Fruit fly (Drosophila melanogaster): ENCODE data around the gene CG4995.

CG4995 gene

dm6 chr2L:10322176-10322575 lies at the start of gene CG4995:
Gene CG4995 (plus strand): TSS chr2L:10322476.
- TF ChIP-seq spab (GFP tag; optimal IDR thresholded peaks at IDR 0.05), result no peak
- TF ChIP-seq CG8632 (GFP tag; optimal IDR thresholded peaks at IDR 0.05), result no peak
- TF ChIP-seq Eip78C (GFP tag), result peak; percentile 61

DNA sequence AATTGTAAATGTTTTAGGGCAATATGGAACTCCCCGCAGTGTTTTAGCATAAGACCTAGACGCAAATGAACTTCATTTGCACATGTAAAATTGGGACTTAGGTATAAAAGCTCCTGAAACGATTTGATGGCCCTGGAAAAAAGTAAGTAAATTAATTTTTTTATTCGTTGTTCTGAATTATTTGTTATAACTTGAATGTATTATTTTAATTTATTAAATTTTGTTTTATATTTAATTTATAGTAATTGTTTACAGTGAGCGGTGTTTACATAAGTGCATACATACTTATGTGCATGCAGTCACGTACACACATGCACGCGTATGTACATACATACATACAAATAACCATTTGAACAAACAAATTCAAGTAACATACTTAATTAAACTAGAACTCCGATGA lies 45.8 kb upstream of the CG4995 start:
- peak; percentile 37 for TF ChIP-seq CG6854 (GFP tag; optimal IDR thresholded peaks at IDR 0.05)
- TF ChIP-seq Smox (GFP tag; optimal IDR thresholded peaks at IDR 0.05), result no peak
- peak; percentile 42 for TF ChIP-seq CG8632 (GFP tag; optimal IDR thresholded peaks at IDR 0.05)
- TF ChIP-seq Sox15 (GFP tag; optimal IDR thresholded peaks at IDR 0.05), result no peak
- no peak for TF ChIP-seq Eip93F (GFP tag; optimal IDR thresholded peaks at IDR 0.05)
- no peak for TF ChIP-seq vri (GFP tag; optimal IDR thresholded peaks at IDR 0.05)
- TF ChIP-seq CG10631 (GFP tag; optimal IDR thresholded peaks at IDR 0.05), result no peak
- TF ChIP-seq CG6163 (GFP tag; IDR thresholded peaks at IDR 0.05), result no peak
- TF ChIP-seq Sox102F (GFP tag; optimal IDR thresholded peaks at IDR 0.05), result no peak
- no peak for TF ChIP-seq Hr39 (GFP tag; optimal IDR thresholded peaks at IDR 0.05)
- TF ChIP-seq CG3919 (GFP tag; optimal IDR thresholded peaks at IDR 0.05), result no peak
- TF ChIP-seq Hr4 (GFP tag; optimal IDR thresholded peaks at IDR 0.05), result no peak
- no peak for TF ChIP-seq CG34406 (GFP tag; optimal IDR thresholded peaks at IDR 0.05)
- no peak; the same call in 1 of the 2 replicates for TF ChIP-seq Gug (GFP tag; IDR thresholded peaks at IDR 0.05)
- no peak for TF ChIP-seq Met (GFP tag; optimal IDR thresholded peaks at IDR 0.05)
- no peak for TF ChIP-seq svp (GFP tag)
- no peak for TF ChIP-seq esn (GFP tag; optimal IDR thresholded peaks at IDR 0.05)
- TF ChIP-seq topi (GFP tag; optimal IDR thresholded peaks at IDR 0.05), result no peak
- TF ChIP-seq Eip78C (GFP tag), result peak; percentile 84
- TF ChIP-seq CG6808 (GFP tag; optimal IDR thresholded peaks at IDR 0.05), result no peak
- TF ChIP-seq pdm3 (GFP tag; optimal IDR thresholded peaks at IDR 0.05), result no peak
- peak; percentile 67 for TF ChIP-seq CG3032 (tag; optimal IDR thresholded peaks at IDR 0.05)
- no peak for TF ChIP-seq CG6276 (GFP tag; optimal IDR thresholded peaks at IDR 0.05)
- TF ChIP-seq dac (GFP tag; optimal IDR thresholded peaks at IDR 0.05), result no peak
- no peak for TF ChIP-seq CG8319 (GFP tag; optimal IDR thresholded peaks at IDR 0.05)
- TF ChIP-seq eg (GFP tag; IDR thresholded peaks at IDR 0.05), result no peak; the same call in 2 of the 3 replicates
- TF ChIP-seq ss (GFP tag; optimal IDR thresholded peaks at IDR 0.05), result no peak
- peak; percentile 69 for TF ChIP-seq Ets96B (tag; optimal IDR thresholded peaks at IDR 0.05)
- peak; percentile 20 for TF ChIP-seq CG6792 (GFP tag; optimal IDR thresholded peaks at IDR 0.05)
- peak; percentile 42; the same call in 1 of the 2 replicates for TF ChIP-seq CG11294 (GFP tag; IDR thresholded peaks at IDR 0.05)
- no peak for TF ChIP-seq Eip75B (GFP tag; optimal IDR thresholded peaks at IDR 0.05)
- TF ChIP-seq Sox14 (GFP tag; optimal IDR thresholded peaks at IDR 0.05), result no peak
- no peak for TF ChIP-seq achi (GFP tag; optimal IDR thresholded peaks at IDR 0.05)
- no peak for TF ChIP-seq CG11762 (GFP tag; optimal IDR thresholded peaks at IDR 0.05; ENCODE audit: insufficient read depth)
- TF ChIP-seq CG32006 (GFP tag; optimal IDR thresholded peaks at IDR 0.05), result no peak
- no peak for TF ChIP-seq lz (GFP tag; optimal IDR thresholded peaks at IDR 0.05)
- TF ChIP-seq CG16779 (tag; optimal IDR thresholded peaks at IDR 0.05), result no peak
- TF ChIP-seq Ets21C (GFP tag; optimal IDR thresholded peaks at IDR 0.05), result no peak
- peak; percentile 82 for TF ChIP-seq CG15336 (GFP tag; IDR thresholded peaks at IDR 0.05)
- no peak for TF ChIP-seq OdsH (GFP tag; optimal IDR thresholded peaks at IDR 0.05)
- TF ChIP-seq acj6 (GFP tag; optimal IDR thresholded peaks at IDR 0.05), result peak; percentile 32
- TF ChIP-seq CG4318 (GFP tag; optimal IDR thresholded peaks at IDR 0.05), result no peak
- no peak for TF ChIP-seq CG9139 (GFP tag; optimal IDR thresholded peaks at IDR 0.05)
- no peak for TF ChIP-seq CG10669 (GFP tag; optimal IDR thresholded peaks at IDR 0.05)
- TF ChIP-seq fkh (GFP tag; optimal IDR thresholded peaks at IDR 0.05), result peak; percentile 21
- no peak for TF ChIP-seq net (GFP tag; optimal IDR thresholded peaks at IDR 0.05)
- TF ChIP-seq Blimp-1 (GFP tag; optimal IDR thresholded peaks at IDR 0.05), result no peak
- TF ChIP-seq CG31627 (GFP tag; optimal IDR thresholded peaks at IDR 0.05), result no peak
- no peak for TF ChIP-seq CG7368 (GFP tag; optimal IDR thresholded peaks at IDR 0.05)
- no peak for TF ChIP-seq salr (GFP tag; optimal IDR thresholded peaks at IDR 0.05)
- TF ChIP-seq spab (GFP tag; optimal IDR thresholded peaks at IDR 0.05), result no peak

Measured in whole organism, prepupa.